Fruit fly (Drosophila melanogaster): ENCODE measurements around the gene CG2681.

Gene CG2681

dm6 chrX:2661758-2662157, 46.7 kb upstream of the CG2681 start:
- no peak for TF ChIP-seq CG11294 (GFP tag; IDR thresholded peaks at IDR 0.05)
- no peak for TF ChIP-seq CG1621 (tag; optimal IDR thresholded peaks at IDR 0.05)
- TF ChIP-seq Eip78C (GFP tag), result peak; percentile 28
- TF ChIP-seq Smox (GFP tag; optimal IDR thresholded peaks at IDR 0.05), result no peak
- TF ChIP-seq dac (GFP tag; optimal IDR thresholded peaks at IDR 0.05), result no peak
- TF ChIP-seq Sox15 (GFP tag; optimal IDR thresholded peaks at IDR 0.05), result no peak
- TF ChIP-seq achi (GFP tag; optimal IDR thresholded peaks at IDR 0.05), result no peak
- TF ChIP-seq svp (GFP tag), result peak; percentile 51
- peak; percentile 25 for TF ChIP-seq fkh (GFP tag; optimal IDR thresholded peaks at IDR 0.05)
- no peak for TF ChIP-seq Lpt (GFP tag; optimal IDR thresholded peaks at IDR 0.05)
- TF ChIP-seq CG4318 (GFP tag; optimal IDR thresholded peaks at IDR 0.05), result no peak
- TF ChIP-seq CG9139 (GFP tag; optimal IDR thresholded peaks at IDR 0.05), result no peak

dm6 chrX:2662540-2663133, 45.8 kb upstream of the CG2681 start:
- TF ChIP-seq svp (GFP tag), result peak; percentile 96
- TF ChIP-seq CG32006 (GFP tag; optimal IDR thresholded peaks at IDR 0.05), result no peak

- TF ChIP-seq Hr38 (GFP tag; optimal IDR thresholded peaks at IDR 0.05), result no peak
- no peak for TF ChIP-seq CG3032 (tag; optimal IDR thresholded peaks at IDR 0.05)
- TF ChIP-seq fkh (GFP tag; optimal IDR thresholded peaks at IDR 0.05), result peak; percentile 55
These were observed 45.1 kb upstream of the CG2681 start for dm6 chrX:2663416-2663815.

dm6 chrX:2677024-2677589, 31.4 kb upstream of the CG2681 start:
- TF ChIP-seq Eip78C (GFP tag) (peak; percentile 57), Lpt (GFP tag; optimal IDR thresholded peaks at IDR 0.05) (no peak), ss (GFP tag; optimal IDR thresholded peaks at IDR 0.05) (peak in 1 of 2 experiments; percentile 8), CG11294 (GFP tag; IDR thresholded peaks at IDR 0.05) (no peak)

- TF ChIP-seq Sox14 (GFP tag; optimal IDR thresholded peaks at IDR 0.05), result no peak
- TF ChIP-seq Eip75B (GFP tag; optimal IDR thresholded peaks at IDR 0.05), result no peak
- no peak for TF ChIP-seq CG6792 (GFP tag; optimal IDR thresholded peaks at IDR 0.05)
- no peak for TF ChIP-seq CG8119 (GFP tag; IDR thresholded peaks at IDR 0.05)
- TF ChIP-seq dsx (GFP tag; optimal IDR thresholded peaks at IDR 0.05; ENCODE audit: poor library complexity, severe bottlenecking), result no peak
- TF ChIP-seq svp (GFP tag), result no peak
- no peak for TF ChIP-seq CG6276 (GFP tag; optimal IDR thresholded peaks at IDR 0.05)
- no peak for TF ChIP-seq vri (GFP tag; optimal IDR thresholded peaks at IDR 0.05)
- TF ChIP-seq acj6 (GFP tag; optimal IDR thresholded peaks at IDR 0.05), result no peak
- TF ChIP-seq esn (GFP tag; optimal IDR thresholded peaks at IDR 0.05), result no peak
- TF ChIP-seq achi (GFP tag; optimal IDR thresholded peaks at IDR 0.05), result no peak
- no peak for TF ChIP-seq CG11762 (GFP tag; optimal IDR thresholded peaks at IDR 0.05; ENCODE audit: insufficient read depth)
These were observed 26.9 kb upstream of the CG2681 start, which contains the start of gene HLH3B for dm6 chrX:2681601-2682000. Gene HLH3B (minus strand): TSS chrX:2681723.

dm6 chrX:2682832-2683231, 25.7 kb upstream of the CG2681 start, which contains the start of gene CG2652:
Gene CG2652 (minus strand): TSS chrX:2682932.
- TF ChIP-seq Sox14 (GFP tag; optimal IDR thresholded peaks at IDR 0.05) (no peak), CG6276 (GFP tag; optimal IDR thresholded peaks at IDR 0.05) (no peak), CG6163 (GFP tag; IDR thresholded peaks at IDR 0.05) (no peak), CG15336 (GFP tag; IDR thresholded peaks at IDR 0.05) (no peak), salr (GFP tag; optimal IDR thresholded peaks at IDR 0.05) (no peak), Eip75B (GFP tag; optimal IDR thresholded peaks at IDR 0.05) (no peak), Blimp-1 (GFP tag; optimal IDR thresholded peaks at IDR 0.05) (no peak), CG8119 (GFP tag; IDR thresholded peaks at IDR 0.05) (no peak), CG16779 (tag; optimal IDR thresholded peaks at IDR 0.05) (no peak)

Measured in whole organism, prepupa.